Fruit fly (Drosophila melanogaster) whole organism, adult: ENCODE data around the gene CG14635.

Source experiments
- CG11617 ChIP-seq: fragments of 200-800 bp; sonication (Bioruptor generic); optimal IDR thresholded peaks from 2 replicates; lab custom pipeline; 2017; ENCODE audit warnings: mild to moderate bottlenecking, missing biosample characterization, missing genetic modification reagents, missing genetic modification characterization
- toe ChIP-seq: fragments of 200-800 bp; sonication (Bioruptor generic); optimal IDR thresholded peaks from 2 replicates; lab custom pipeline; 2016; ENCODE audit warnings: missing biosample characterization, missing genetic modification characterization

- TF ChIP-seq CG11617 (GFP tag; lab: Kevin White, UChicago) (no peak), toe (no peak)
Observed at dm6 chrX:873739-874138, 29.1 kb downstream of the CG14635 start.
